Fruit fly (Drosophila melanogaster) S2 (cell line): ENCODE results near the gene CG17930.

ENCODE experiments used
- CG8478 ChIP-seq: fragments of >200 bp; optimal IDR thresholded peaks from 2 replicates; lab custom pipeline; 2018
- CTCF ChIP-seq, 2 experiments: fragments of >200 bp; optimal IDR thresholded peaks; 2 replicates each; lab custom pipeline; 2018

The CG17930 gene

dm6 chr3R:16305185-16305989 lies 22.3 kb upstream of the CG17930 start, which contains the start of gene Zip89B:
TSS of gene Zip89B (plus strand) at chr3R:16305758.
- TF ChIP-seq CTCF (optimal IDR thresholded peaks at IDR 0.05; lab: Kevin White, UChicago) (peak; percentile 46 to 61), CG8478 (lab: Kevin White, UChicago) (no peak)

- TF ChIP-seq CG8478 (lab: Kevin White, UChicago) (no peak), CTCF (optimal IDR thresholded peaks at IDR 0.05; lab: Kevin White, UChicago) (no peak)
These were observed 19.6 kb upstream of the CG17930 start for dm6 chr3R:16308057-16308456.

dm6 chr3R:16309302-16310080 lies 18.2 kb upstream of the CG17930 start:
- TF ChIP-seq CTCF (optimal IDR thresholded peaks at IDR 0.05; lab: Kevin White, UChicago) (no peak), CG8478 (lab: Kevin White, UChicago) (no peak)

- TF ChIP-seq CG8478 (lab: Kevin White, UChicago) (no peak), CTCF (optimal IDR thresholded peaks at IDR 0.05; lab: Kevin White, UChicago) (no peak)
These were observed 17.6 kb upstream of the CG17930 start for dm6 chr3R:16310081-16310493.

- TF ChIP-seq CG8478 (lab: Kevin White, UChicago) (no peak), CTCF (optimal IDR thresholded peaks at IDR 0.05; lab: Kevin White, UChicago) (no peak)
These were observed 10.9 kb upstream of the CG17930 start for dm6 chr3R:16316747-16317146.

- TF ChIP-seq CG8478 (lab: Kevin White, UChicago) (no peak), CTCF (optimal IDR thresholded peaks at IDR 0.05; lab: Kevin White, UChicago) (no peak)
These were observed 6.1 kb upstream of the CG17930 start, which contains the start of gene CG44044 for dm6 chr3R:16321538-16321937. TSS of gene CG44044 (plus strand) at chr3R:16321838.

- TF ChIP-seq CTCF (optimal IDR thresholded peaks at IDR 0.05; lab: Kevin White, UChicago) = no peak
- TF ChIP-seq CG8478 (lab: Kevin White, UChicago) = no peak
These were observed 4.6 kb upstream of the CG17930 start, which contains the start of gene CG6901 for dm6 chr3R:16323093-16323492. TSS of gene CG6901 (plus strand) at chr3R:16323415.

dm6 chr3R:16325192-16325591 lies 2.5 kb upstream of the CG17930 start, which contains the start of gene CG17929:
TSS of gene CG17929 (plus strand) at chr3R:16325492.
- no peak for TF ChIP-seq CG8478 (lab: Kevin White, UChicago)
- no peak for TF ChIP-seq CTCF (optimal IDR thresholded peaks at IDR 0.05; lab: Kevin White, UChicago)

dm6 chr3R:16329797-16330196 lies 2.1 kb downstream of the CG17930 start:
- TF ChIP-seq CG8478 (lab: Kevin White, UChicago) = no peak
- TF ChIP-seq CTCF (optimal IDR thresholded peaks at IDR 0.05; lab: Kevin White, UChicago) = no peak

dm6 chr3R:16331809-16332343 lies 4.2 kb downstream of the CG17930 start:
- TF ChIP-seq CTCF (optimal IDR thresholded peaks at IDR 0.05; lab: Kevin White, UChicago) = no peak
- no peak for TF ChIP-seq CG8478 (lab: Kevin White, UChicago)

- TF ChIP-seq CG8478 (lab: Kevin White, UChicago) = no peak
These were observed 6.7 kb downstream of the CG17930 start for dm6 chr3R:16334329-16334728.

- no peak for TF ChIP-seq CG8478 (lab: Kevin White, UChicago)
- TF ChIP-seq CTCF (optimal IDR thresholded peaks at IDR 0.05; lab: Kevin White, UChicago) = no peak
These were observed 7.1 kb downstream of the CG17930 start for dm6 chr3R:16334797-16335196.

dm6 chr3R:16335438-16336073 lies 7.9 kb downstream of the CG17930 start:
- no peak for TF ChIP-seq CTCF (optimal IDR thresholded peaks at IDR 0.05; lab: Kevin White, UChicago)
- no peak for TF ChIP-seq CG8478 (lab: Kevin White, UChicago)

dm6 chr3R:16336327-16337052 lies 8.8 kb downstream of the CG17930 start:
- TF ChIP-seq CTCF (optimal IDR thresholded peaks at IDR 0.05; lab: Kevin White, UChicago) = no peak
- TF ChIP-seq CG8478 (lab: Kevin White, UChicago) = no peak
